Worm (Caenorhabditis elegans) whole organism, L4 larva: Measurements from ENCODE around the gene nspc-7.
A peak's percentile ranks its signal among the peaks of the same experiment; 100 is the strongest.

Source experiments
- D1046.2 ChIP-seq: fragments of 200-800 bp; sonication (Bioruptor generic); IDR thresholded peaks from 2 replicates; pipeline ENCODE4 v1.3.6; 2022; ENCODE audit warnings: missing genetic modification characterization, missing compliant biosample characterization
- F10B5.3 ChIP-seq: sonication (generic microtip); optimal IDR thresholded peaks from 2 replicates; lab custom pipeline; 2016; ENCODE audit warnings: mild to moderate bottlenecking, missing genetic modification characterization, missing compliant biosample characterization
- F26F4.8 ChIP-seq: fragments of 200-800 bp; sonication (Bioruptor generic); conservative IDR thresholded peaks from 2 replicates; pipeline ENCODE4 v1.3.6; 2022; ENCODE audit warnings: missing genetic modification characterization, missing compliant biosample characterization
- F37D6.2 ChIP-seq: sonication (generic microtip); optimal IDR thresholded peaks from 2 replicates; lab custom pipeline; 2016; ENCODE audit warnings: mild to moderate bottlenecking, missing genetic modification characterization, missing compliant biosample characterization
- R02D3.7 ChIP-seq: fragments of 150-350 bp; sonication (generic microtip); optimal IDR thresholded peaks from 3 replicates; lab custom pipeline; 2014; ENCODE audit warnings: missing biosample characterization, missing genetic modification characterization
- T26A8.4 ChIP-seq: fragments of 200-800 bp; sonication (Bioruptor generic); IDR thresholded peaks from 2 replicates; pipeline ENCODE4 v1.3.6; 2022; ENCODE audit warnings: missing genetic modification characterization, missing compliant biosample characterization
- Y105C5A.15 ChIP-seq: fragments of 200-800 bp; sonication (Bioruptor generic); IDR thresholded peaks from 2 replicates; pipeline ENCODE4 v1.3.6; 2022; ENCODE audit warnings: missing genetic modification characterization, missing compliant biosample characterization
- Y48G9A.11 ChIP-seq: fragments of 200-800 bp; sonication (Bioruptor generic); IDR thresholded peaks from 2 replicates; pipeline ENCODE4 v1.3.6; 2022; ENCODE audit warnings: missing genetic modification reagents, missing genetic modification characterization, missing compliant biosample characterization
- ZK337.2 ChIP-seq: fragments of 200-800 bp; sonication (Bioruptor generic); IDR thresholded peaks from 2 replicates; pipeline ENCODE4 v1.3.6; 2022; ENCODE audit warnings: missing genetic modification reagents, missing genetic modification characterization, missing compliant biosample characterization
- ZK546.5 ChIP-seq, 2 experiments: sonication (generic microtip); optimal IDR thresholded peaks; 2 replicates each; lab custom pipeline; 2017; ENCODE audit warnings: missing biosample characterization in 2 of 2, missing genetic modification characterization in 2 of 2
- aha-1 ChIP-seq: fragments of 150-350 bp; peaks from one replicate; lab custom pipeline; 2014; ENCODE audit warnings: missing biosample characterization, missing genetic modification characterization
- ceh-28 ChIP-seq: fragments of 150-350 bp; optimal IDR thresholded peaks from 2 replicates; lab custom pipeline; 2014; ENCODE audit warnings: missing biosample characterization, missing genetic modification reagents, missing genetic modification characterization
- ceh-44 ChIP-seq: fragments of 200-800 bp; sonication (Bioruptor generic); IDR thresholded peaks from 2 replicates; pipeline ENCODE4 v1.3.6; 2022; ENCODE audit warnings: missing genetic modification reagents, missing genetic modification characterization, missing compliant biosample characterization
- ceh-82 ChIP-seq: sonication (generic microtip); optimal IDR thresholded peaks from 2 replicates; lab custom pipeline; 2017; ENCODE audit warnings: missing biosample characterization, missing genetic modification characterization
- cey-2 ChIP-seq: sonication (generic microtip); optimal IDR thresholded peaks from 3 replicates; lab custom pipeline; 2017; ENCODE audit warnings: missing genetic modification characterization, mild to moderate bottlenecking, missing compliant biosample characterization, antibody characterized with exemption, borderline replicate concordance; ENCODE audit not compliant: insufficient read depth
- daf-16 ChIP-seq, 3 experiments: sonication (generic microtip); optimal IDR thresholded peaks; 2 replicates each; lab custom pipeline; 2016 to 2017; ENCODE audit warnings: missing genetic modification characterization in 3 of 3, missing genetic modification reagents in 3 of 3, mild to moderate bottlenecking in 2 of 3, missing compliant biosample characterization in 2 of 3, missing biosample characterization in 1 of 3, moderate library complexity in 1 of 3
- dmd-6 ChIP-seq: fragments of 200-800 bp; sonication (Bioruptor generic); IDR thresholded peaks from 2 replicates; pipeline ENCODE4 v1.3.6; 2022; ENCODE audit warnings: missing genetic modification reagents, missing genetic modification characterization, missing compliant biosample characterization
- dmd-8 ChIP-seq: fragments of 200-800 bp; sonication (Bioruptor generic); IDR thresholded peaks from 2 replicates; pipeline ENCODE4 v1.3.6; 2022; ENCODE audit warnings: missing genetic modification characterization, missing compliant biosample characterization
- dmd-9 ChIP-seq: fragments of 200-800 bp; sonication (Bioruptor generic); IDR thresholded peaks from 2 replicates; pipeline ENCODE4 v1.3.6; 2022; ENCODE audit warnings: missing genetic modification reagents, missing genetic modification characterization, missing compliant biosample characterization
- dve-1 ChIP-seq: sonication (generic microtip); optimal IDR thresholded peaks from 2 replicates; lab custom pipeline; 2017; ENCODE audit warnings: antibody characterized with exemption, mild to moderate bottlenecking, missing genetic modification characterization, missing compliant biosample characterization; ENCODE audit not compliant: insufficient read depth
- hif-1 ChIP-seq, 2 experiments: sonication (generic microtip); optimal IDR thresholded peaks; 2 replicates each; lab custom pipeline; 2016 to 2017; ENCODE audit warnings: missing compliant biosample characterization in 2 of 2, missing genetic modification characterization in 2 of 2, missing genetic modification reagents in 2 of 2, missing genotype in 2 of 2, mild to moderate bottlenecking in 1 of 2
- hlh-11 ChIP-seq: fragments of 200-800 bp; sonication (Bioruptor generic); optimal IDR thresholded peaks from 2 replicates; lab custom pipeline; 2018; ENCODE audit warnings: mild to moderate bottlenecking, missing genetic modification characterization, missing compliant biosample characterization
- hlh-30 ChIP-seq: sonication (generic microtip); optimal IDR thresholded peaks from 2 replicates; lab custom pipeline; 2017; ENCODE audit warnings: antibody characterized with exemption, mild to moderate bottlenecking, missing genetic modification characterization, missing compliant biosample characterization; ENCODE audit not compliant: insufficient read depth
- lin-39 ChIP-seq: fragments of 150-350 bp; optimal IDR thresholded peaks from 2 replicates; lab custom pipeline; 2014; ENCODE audit warnings: missing biosample characterization, missing genetic modification reagents, missing genetic modification characterization
- lir-3 ChIP-seq: sonication (generic microtip); optimal IDR thresholded peaks from 2 replicates; lab custom pipeline; 2016; ENCODE audit warnings: mild to moderate bottlenecking, missing genetic modification characterization, missing compliant biosample characterization
- lsy-2 ChIP-seq, 2 experiments: fragments of 150-350 bp in 1 of 2; sonication (generic microtip) in 1 of 2; optimal IDR thresholded peaks; 2 replicates each; lab custom pipeline; 2014 to 2017; ENCODE audit warnings: missing biosample characterization in 2 of 2, missing genetic modification characterization in 2 of 2
- mdl-1 ChIP-seq, 2 experiments: fragments of 150-350 bp in 1 of 2; sonication (generic microtip) in 1 of 2; optimal IDR thresholded peaks; 2 replicates each; lab custom pipeline; 2014 to 2017; ENCODE audit warnings: missing biosample characterization in 2 of 2, missing genetic modification characterization in 2 of 2
- mdt-29 ChIP-seq: fragments of 200-800 bp; sonication (Bioruptor generic); IDR thresholded peaks from 2 replicates; pipeline ENCODE4 v1.3.6; 2022; ENCODE audit warnings: missing genetic modification reagents, missing genetic modification characterization, missing compliant biosample characterization
- mes-2 ChIP-seq: sonication (generic microtip); optimal IDR thresholded peaks from 2 replicates; lab custom pipeline; 2016; ENCODE audit warnings: missing genotype, mild to moderate bottlenecking, missing genetic modification characterization, missing compliant biosample characterization; ENCODE audit not compliant: poor library complexity, severe bottlenecking
- mxl-3 ChIP-seq: fragments of 200-800 bp; sonication (Bioruptor generic); optimal IDR thresholded peaks from 2 replicates; lab custom pipeline; 2018; ENCODE audit warnings: mild to moderate bottlenecking, missing genetic modification characterization, missing compliant biosample characterization
- nhr-102 ChIP-seq: sonication (generic microtip); optimal IDR thresholded peaks from 2 replicates; lab custom pipeline; 2016; ENCODE audit warnings: mild to moderate bottlenecking, missing genetic modification characterization, moderate library complexity, missing compliant biosample characterization
- nhr-237 ChIP-seq: sonication (generic microtip); optimal IDR thresholded peaks from 2 replicates; lab custom pipeline; 2017; ENCODE audit warnings: missing biosample characterization, missing genetic modification characterization
- nhr-28 ChIP-seq: fragments of 150-350 bp; optimal IDR thresholded peaks from 2 replicates; lab custom pipeline; 2014; ENCODE audit warnings: missing biosample characterization, missing genetic modification characterization
- nhr-41 ChIP-seq: fragments of 200-800 bp; sonication (Bioruptor generic); IDR thresholded peaks from 2 replicates; pipeline ENCODE4 v1.3.6; 2022; ENCODE audit warnings: missing genetic modification reagents, missing genetic modification characterization, missing compliant biosample characterization
- nhr-6 ChIP-seq: fragments of 150-350 bp; optimal IDR thresholded peaks from 2 replicates; lab custom pipeline; 2014; ENCODE audit warnings: missing biosample characterization, missing genetic modification characterization
- nhr-77 ChIP-seq: fragments of 150-350 bp; optimal IDR thresholded peaks from 2 replicates; lab custom pipeline; 2014; ENCODE audit warnings: missing biosample characterization, missing genetic modification characterization
- pha-4 ChIP-seq, 2 experiments: fragments of 150-350 bp in 1 of 2; fragments of 200-800 bp in 1 of 2; sonication (Bioruptor generic) in 1 of 2; IDR thresholded peaks in 1 of 2; optimal IDR thresholded peaks in 1 of 2; 2 replicates each; pipeline versions ENCODE4 v1.3.6 to Lab custom; 2014 to 2022; ENCODE audit warnings: missing genetic modification characterization in 2 of 2, missing genetic modification reagents in 2 of 2, missing biosample characterization in 1 of 2, missing compliant biosample characterization in 1 of 2
- set-16 ChIP-seq: fragments of 200-800 bp; sonication (Bioruptor generic); IDR thresholded peaks from 2 replicates; pipeline ENCODE4 v1.3.6; 2022; ENCODE audit warnings: missing genetic modification reagents, missing genetic modification characterization, missing compliant biosample characterization
- skn-1 ChIP-seq: fragments of 150-350 bp; optimal IDR thresholded peaks from 2 replicates; lab custom pipeline; 2014; ENCODE audit warnings: missing biosample characterization, missing genetic modification characterization
- tra-1 ChIP-seq: fragments of 200-800 bp; sonication (Bioruptor generic); IDR thresholded peaks from 2 replicates; pipeline ENCODE4 v1.3.6; 2022; ENCODE audit warnings: missing genetic modification reagents, missing genetic modification characterization, missing compliant biosample characterization
- unc-130 ChIP-seq: sonication (generic microtip); optimal IDR thresholded peaks from 2 replicates; lab custom pipeline; 2016; ENCODE audit warnings: missing genetic modification reagents, missing genetic modification characterization, missing compliant biosample characterization
- zag-1 ChIP-seq: fragments of 150-350 bp; optimal IDR thresholded peaks from 2 replicates; lab custom pipeline; 2014; ENCODE audit warnings: missing biosample characterization, missing genetic modification characterization
- ztf-11 ChIP-seq: fragments of 150-350 bp; optimal IDR thresholded peaks from 2 replicates; lab custom pipeline; 2014; ENCODE audit warnings: missing biosample characterization, missing genetic modification characterization

The nspc-7 gene

ce11 chrX:8563663-8564450 is 22.2 kb downstream of the nspc-7 start (continued):
- TF ChIP-seq hif-1 (tag; optimal IDR thresholded peaks at IDR 0.05; lab: Kevin White, UChicago) (no peak), dmd-6 (GFP tag; lab: Robert Waterston, UW) (peak; percentile 49), cey-2 (no peak), nhr-41 (GFP tag; lab: Robert Waterston, UW) (no peak), hlh-11 (tag; lab: Kevin White, UChicago) (peak; percentile 33)

ce11 chrX:8564451-8564795 is 22.8 kb downstream of the nspc-7 start:
- no peak for TF ChIP-seq Y48G9A.11 (GFP tag; lab: Robert Waterston, UW)
- peak; percentile 17 for TF ChIP-seq aha-1 (tag; lab: Kevin White, UChicago)
- peak; percentile 13 for TF ChIP-seq nhr-6
- TF ChIP-seq nhr-28 (tag; lab: Kevin White, UChicago), result peak; percentile 24
- no peak for TF ChIP-seq pha-4 (GFP tag; IDR thresholded peaks at IDR 0.05; lab: Robert Waterston, UW)
- peak; percentile 9 for TF ChIP-seq pha-4 (tag; optimal IDR thresholded peaks at IDR 0.05; lab: Kevin White, UChicago)
- TF ChIP-seq dve-1 (tag; lab: Kevin White, UChicago), result peak; percentile 51
- no peak for TF ChIP-seq daf-16 (GFP tag; optimal IDR thresholded peaks at IDR 0.05; lab: Kevin White, UChicago)
- peak; percentile 9 for TF ChIP-seq daf-16 (tag; optimal IDR thresholded peaks at IDR 0.05; lab: Kevin White, UChicago)
- TF ChIP-seq mdt-29 (GFP tag; lab: Robert Waterston, UW), result no peak
- TF ChIP-seq lsy-2 (tag; optimal IDR thresholded peaks at IDR 0.05; lab: Kevin White, UChicago), result peak in 1 of 2 experiments; percentile 26

ce11 chrX:8565810-8566416 is 24.3 kb downstream of the nspc-7 start:
- TF ChIP-seq lir-3 (tag; lab: Kevin White, UChicago), result no peak
- peak; percentile 44 for TF ChIP-seq mxl-3 (GFP tag; lab: Kevin White, UChicago)
- TF ChIP-seq dmd-9 (GFP tag; lab: Robert Waterston, UW), result no peak
- no peak for TF ChIP-seq T26A8.4 (GFP tag; lab: Robert Waterston, UW)
- TF ChIP-seq ceh-82 (tag; lab: Kevin White, UChicago), result no peak
- peak; percentile 23 for TF ChIP-seq mes-2 (tag; lab: Kevin White, UChicago)
- peak; percentile 36 for TF ChIP-seq hlh-30 (tag; lab: Kevin White, UChicago)
- no peak for TF ChIP-seq dmd-8 (GFP tag; lab: Robert Waterston, UW)
- TF ChIP-seq F37D6.2 (tag; lab: Kevin White, UChicago), result peak; percentile 25
- no peak for TF ChIP-seq ztf-11 (tag; lab: Kevin White, UChicago)
- no peak for TF ChIP-seq nhr-237 (tag; lab: Kevin White, UChicago)
- TF ChIP-seq skn-1 (tag; lab: Kevin White, UChicago), result no peak
- TF ChIP-seq hif-1 (tag; optimal IDR thresholded peaks at IDR 0.05; lab: Kevin White, UChicago), result peak in 1 of 2 experiments; percentile 25
- TF ChIP-seq ZK337.2 (GFP tag; lab: Robert Waterston, UW), result no peak
- TF ChIP-seq unc-130 (GFP tag; lab: Kevin White, UChicago), result no peak
- TF ChIP-seq lin-39, result no peak
- TF ChIP-seq F26F4.8 (GFP tag; lab: Robert Waterston, UW), result no peak
- peak; percentile 36 to 83 for TF ChIP-seq mdl-1 (tag; optimal IDR thresholded peaks at IDR 0.05; lab: Kevin White, UChicago)
- no peak for TF ChIP-seq ZK546.5 (tag; optimal IDR thresholded peaks at IDR 0.05; lab: Kevin White, UChicago)
- TF ChIP-seq dve-1 (tag; lab: Kevin White, UChicago), result no peak
- TF ChIP-seq nhr-102 (tag; lab: Kevin White, UChicago), result no peak
- no peak for TF ChIP-seq nhr-77
- no peak for TF ChIP-seq Y105C5A.15
- TF ChIP-seq D1046.2, result no peak
- no peak for TF ChIP-seq zag-1
- no peak for TF ChIP-seq ceh-44
- no peak for TF ChIP-seq set-16 (GFP tag; lab: Robert Waterston, UW)
- no peak for TF ChIP-seq tra-1
- TF ChIP-seq ceh-28, result no peak
- TF ChIP-seq R02D3.7 (tag; lab: Kevin White, UChicago), result no peak
- peak; percentile 57 for TF ChIP-seq hlh-11 (tag; lab: Kevin White, UChicago)
- no peak for TF ChIP-seq mdt-29 (GFP tag; lab: Robert Waterston, UW)
- TF ChIP-seq daf-16 (GFP tag; optimal IDR thresholded peaks at IDR 0.05; lab: Kevin White, UChicago), result no peak
- TF ChIP-seq daf-16 (tag; optimal IDR thresholded peaks at IDR 0.05; lab: Kevin White, UChicago), result peak; percentile 2
- no peak for TF ChIP-seq F10B5.3
